Fruit fly (Drosophila melanogaster): ENCODE measurements around the gene CG4293.

dm6 chrX:515676-516075 lies 14.4 kb downstream of the CG4293 start:
- no peak for TF ChIP-seq ttk (optimal IDR thresholded peaks at IDR 0.05)
- no peak for TF ChIP-seq h (optimal IDR thresholded peaks at IDR 0.05)
- TF ChIP-seq Sin3A (optimal IDR thresholded peaks at IDR 0.05): no peak
- TF ChIP-seq psq (optimal IDR thresholded peaks at IDR 0.05): no peak

Measured in Kc167 (cell line).